Fruit fly (Drosophila melanogaster): Measurements from ENCODE around the gene Or94a.

dm6 chr3R:22986981-22987380 lies at the start of gene Or94a:
- TF ChIP-seq gl (tag; optimal IDR thresholded peaks at IDR 0.05) (no peak), CG10348 (GFP tag; IDR thresholded peaks at IDR 0.05) (no peak), CG9948 (tag; optimal IDR thresholded peaks at IDR 0.05) (no peak), CG34367 (tag; optimal IDR thresholded peaks at IDR 0.05) (no peak), D1 (tag; optimal IDR thresholded peaks at IDR 0.05) (no peak), EcR (GFP tag; optimal IDR thresholded peaks at IDR 0.05) (no peak), CG15710 (tag; optimal IDR thresholded peaks at IDR 0.05) (no peak), fd96Ca (GFP tag; IDR thresholded peaks at IDR 0.05) (no peak), Snoo (tag; optimal IDR thresholded peaks at IDR 0.05) (no peak), Ets98B (GFP tag; IDR thresholded peaks at IDR 0.05) (no peak), CG8159 (tag; optimal IDR thresholded peaks at IDR 0.05) (no peak), CG13204 (GFP tag; optimal IDR thresholded peaks at IDR 0.05) (no peak)

Data from whole organism, pupa.